Fruit fly (Drosophila melanogaster): ENCODE measurements around the gene Dmtn.
A peak's percentile ranks its signal among the peaks of the same experiment; 100 is the strongest.

DNA sequence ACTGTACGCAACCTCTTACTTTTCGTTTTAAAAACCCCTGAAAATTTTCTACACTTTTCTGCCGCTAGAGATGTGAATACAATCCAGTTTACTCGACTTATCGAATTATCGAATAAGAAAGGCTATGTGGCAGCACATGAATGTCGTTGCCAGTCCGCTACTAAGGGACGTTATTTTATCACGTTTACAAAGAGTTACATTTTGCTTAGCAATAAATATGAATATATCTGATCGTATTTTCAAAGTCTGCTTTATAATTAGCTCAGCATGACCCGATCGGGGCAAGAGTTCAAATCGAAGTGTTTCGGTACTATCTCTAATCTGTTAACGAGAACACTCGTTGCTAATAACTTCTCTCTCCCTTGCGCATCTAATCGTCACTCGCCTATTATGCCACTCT is 37.6 kb downstream of the Dmtn start, which contains the start of gene CG42724:
- peak; percentile 18 for TF ChIP-seq psq (optimal IDR thresholded peaks at IDR 0.05)
- no peak for TF ChIP-seq ttk (optimal IDR thresholded peaks at IDR 0.05)
- TF ChIP-seq Sin3A (optimal IDR thresholded peaks at IDR 0.05) = no peak
